Worm (Caenorhabditis elegans) whole organism, L4 larva: ENCODE measurements around the gene R02F2.7.
A peak's percentile ranks its signal among the peaks of the same experiment; 100 is the strongest.

ENCODE experiments used
- F26F4.8 ChIP-seq: fragments of 200-800 bp; sonication (Bioruptor generic); conservative IDR thresholded peaks from 2 replicates; pipeline ENCODE4 v1.3.6; 2022; ENCODE audit warnings: missing genetic modification characterization, missing compliant biosample characterization
- F49E8.2 ChIP-seq: sonication (generic microtip); optimal IDR thresholded peaks from 2 replicates; lab custom pipeline; 2016; ENCODE audit warnings: missing compliant biosample characterization, mild to moderate bottlenecking, missing genetic modification characterization, borderline replicate concordance
- Y48G9A.11 ChIP-seq: fragments of 200-800 bp; sonication (Bioruptor generic); IDR thresholded peaks from 2 replicates; pipeline ENCODE4 v1.3.6; 2022; ENCODE audit warnings: missing genetic modification reagents, missing genetic modification characterization, missing compliant biosample characterization
- aha-1 ChIP-seq: fragments of 150-350 bp; peaks from one replicate; lab custom pipeline; 2014; ENCODE audit warnings: missing biosample characterization, missing genetic modification characterization
- ama-1 ChIP-seq: fragments of 150-350 bp; optimal IDR thresholded peaks from 2 replicates; lab custom pipeline; 2014; ENCODE audit warnings: inconsistent platforms, mixed read lengths
- attf-4 ChIP-seq: sonication (generic microtip); optimal IDR thresholded peaks from 3 replicates; lab custom pipeline; 2017; ENCODE audit warnings: missing biosample characterization, missing genetic modification characterization
- ceh-20 ChIP-seq: fragments of 200-800 bp; sonication (Bioruptor generic); IDR thresholded peaks from 2 replicates; pipeline ENCODE4 v1.3.6; 2022; ENCODE audit warnings: missing genetic modification reagents, missing genetic modification characterization, missing compliant biosample characterization
- ceh-28 ChIP-seq: fragments of 150-350 bp; optimal IDR thresholded peaks from 2 replicates; lab custom pipeline; 2014; ENCODE audit warnings: missing biosample characterization, missing genetic modification reagents, missing genetic modification characterization
- daf-16 ChIP-seq, 3 experiments: sonication (generic microtip); optimal IDR thresholded peaks; 2 replicates each; lab custom pipeline; 2016 to 2017; ENCODE audit warnings: missing genetic modification characterization in 3 of 3, missing genetic modification reagents in 3 of 3, mild to moderate bottlenecking in 2 of 3, missing compliant biosample characterization in 2 of 3, missing biosample characterization in 1 of 3, moderate library complexity in 1 of 3
- dmd-6 ChIP-seq: fragments of 200-800 bp; sonication (Bioruptor generic); IDR thresholded peaks from 2 replicates; pipeline ENCODE4 v1.3.6; 2022; ENCODE audit warnings: missing genetic modification reagents, missing genetic modification characterization, missing compliant biosample characterization
- dpl-1 ChIP-seq: fragments of 150-350 bp; optimal IDR thresholded peaks from 2 replicates; lab custom pipeline; 2014; ENCODE audit warnings: missing biosample characterization, missing genetic modification reagents, missing genetic modification characterization
- dve-1 ChIP-seq: sonication (generic microtip); optimal IDR thresholded peaks from 2 replicates; lab custom pipeline; 2017; ENCODE audit warnings: antibody characterized with exemption, mild to moderate bottlenecking, missing genetic modification characterization, missing compliant biosample characterization; ENCODE audit not compliant: insufficient read depth
- egl-43 ChIP-seq: fragments of 200-800 bp; sonication (Bioruptor generic); IDR thresholded peaks from 2 replicates; pipeline ENCODE4 v1.3.6; 2022; ENCODE audit warnings: missing genetic modification reagents, missing genetic modification characterization, missing compliant biosample characterization
- hif-1 ChIP-seq, 2 experiments: sonication (generic microtip); optimal IDR thresholded peaks; 2 replicates each; lab custom pipeline; 2016 to 2017; ENCODE audit warnings: missing compliant biosample characterization in 2 of 2, missing genetic modification characterization in 2 of 2, missing genetic modification reagents in 2 of 2, missing genotype in 2 of 2, mild to moderate bottlenecking in 1 of 2
- hlh-11 ChIP-seq: fragments of 200-800 bp; sonication (Bioruptor generic); optimal IDR thresholded peaks from 2 replicates; lab custom pipeline; 2018; ENCODE audit warnings: mild to moderate bottlenecking, missing genetic modification characterization, missing compliant biosample characterization
- hlh-30 ChIP-seq: sonication (generic microtip); optimal IDR thresholded peaks from 2 replicates; lab custom pipeline; 2017; ENCODE audit warnings: antibody characterized with exemption, mild to moderate bottlenecking, missing genetic modification characterization, missing compliant biosample characterization; ENCODE audit not compliant: insufficient read depth
- lin-13 ChIP-seq: fragments of 150-350 bp; optimal IDR thresholded peaks from 2 replicates; lab custom pipeline; 2014; ENCODE audit warnings: missing biosample characterization, missing genetic modification reagents, missing genetic modification characterization
- lin-38 ChIP-seq: fragments of 200-800 bp; sonication (Bioruptor generic); IDR thresholded peaks from 2 replicates; pipeline ENCODE4 v1.3.6; 2022; ENCODE audit warnings: missing genetic modification reagents, missing genetic modification characterization, missing compliant biosample characterization
- lsy-2 ChIP-seq, 2 experiments: fragments of 150-350 bp in 1 of 2; sonication (generic microtip) in 1 of 2; optimal IDR thresholded peaks; 2 replicates each; lab custom pipeline; 2014 to 2017; ENCODE audit warnings: missing biosample characterization in 2 of 2, missing genetic modification characterization in 2 of 2
- madf-9 ChIP-seq: fragments of 200-800 bp; sonication (Bioruptor generic); conservative IDR thresholded peaks from 2 replicates; pipeline ENCODE4 v1.3.6; 2022; ENCODE audit warnings: missing genetic modification reagents, missing genetic modification characterization, missing compliant biosample characterization
- mep-1 ChIP-seq: fragments of 150-350 bp; sonication (generic microtip); optimal IDR thresholded peaks from 3 replicates; lab custom pipeline; 2014; ENCODE audit warnings: missing biosample characterization, missing genetic modification characterization
- mes-2 ChIP-seq: sonication (generic microtip); optimal IDR thresholded peaks from 2 replicates; lab custom pipeline; 2016; ENCODE audit warnings: missing genotype, mild to moderate bottlenecking, missing genetic modification characterization, missing compliant biosample characterization; ENCODE audit not compliant: poor library complexity, severe bottlenecking
- nhr-28 ChIP-seq: fragments of 150-350 bp; optimal IDR thresholded peaks from 2 replicates; lab custom pipeline; 2014; ENCODE audit warnings: missing biosample characterization, missing genetic modification characterization
- nhr-6 ChIP-seq: fragments of 150-350 bp; optimal IDR thresholded peaks from 2 replicates; lab custom pipeline; 2014; ENCODE audit warnings: missing biosample characterization, missing genetic modification characterization
- nhr-76 ChIP-seq: fragments of 150-350 bp; optimal IDR thresholded peaks from 2 replicates; lab custom pipeline; 2014; ENCODE audit warnings: missing biosample characterization, missing genetic modification characterization
- pha-4 ChIP-seq, 2 experiments: fragments of 150-350 bp in 1 of 2; fragments of 200-800 bp in 1 of 2; sonication (Bioruptor generic) in 1 of 2; IDR thresholded peaks in 1 of 2; optimal IDR thresholded peaks in 1 of 2; 2 replicates each; pipeline versions ENCODE4 v1.3.6 to Lab custom; 2014 to 2022; ENCODE audit warnings: missing genetic modification characterization in 2 of 2, missing genetic modification reagents in 2 of 2, missing biosample characterization in 1 of 2, missing compliant biosample characterization in 1 of 2
- rbr-2 ChIP-seq: sonication (generic microtip); optimal IDR thresholded peaks from 2 replicates; lab custom pipeline; 2016; ENCODE audit warnings: missing genotype, missing genetic modification characterization, missing compliant biosample characterization
- set-16 ChIP-seq: fragments of 200-800 bp; sonication (Bioruptor generic); IDR thresholded peaks from 2 replicates; pipeline ENCODE4 v1.3.6; 2022; ENCODE audit warnings: missing genetic modification reagents, missing genetic modification characterization, missing compliant biosample characterization
- unc-130 ChIP-seq: sonication (generic microtip); optimal IDR thresholded peaks from 2 replicates; lab custom pipeline; 2016; ENCODE audit warnings: missing genetic modification reagents, missing genetic modification characterization, missing compliant biosample characterization
- unc-39 ChIP-seq: sonication (generic microtip); optimal IDR thresholded peaks from 2 replicates; lab custom pipeline; 2017; ENCODE audit warnings: missing biosample characterization, missing genetic modification characterization
- unc-62 ChIP-seq, 3 experiments: fragments of 150-350 bp in 1 of 3; sonication (generic microtip); optimal IDR thresholded peaks in 2 of 3; peaks in 1 of 3; 1 replicate in 1 of 3; 2 replicates in 2 of 3; lab custom pipeline; 2014 to 2017; ENCODE audit warnings: missing biosample characterization in 3 of 3, missing genetic modification characterization in 3 of 3, missing genetic modification reagents in 3 of 3, missing genotype in 1 of 3
- zip-11 ChIP-seq: fragments of 200-800 bp; sonication (Bioruptor generic); IDR thresholded peaks from 2 replicates; pipeline ENCODE4 v1.3.6; 2022; ENCODE audit warnings: missing genetic modification characterization, missing compliant biosample characterization
- ztf-11 ChIP-seq: fragments of 150-350 bp; optimal IDR thresholded peaks from 2 replicates; lab custom pipeline; 2014; ENCODE audit warnings: missing biosample characterization, missing genetic modification characterization

Gene R02F2.7

ce11 chrIII:5449762-5450308 lies 33.7 kb downstream of the R02F2.7 start, which contains the start of gene F48E8.8 (continued):
- TF ChIP-seq F26F4.8 = no peak
- no peak for TF ChIP-seq attf-4 (tag; lab: Kevin White, UChicago)
- no peak for TF ChIP-seq ztf-11 (tag; lab: Kevin White, UChicago)

- TF ChIP-seq unc-130 (GFP tag; lab: Kevin White, UChicago) (peak; percentile 73), daf-16 (GFP tag; optimal IDR thresholded peaks at IDR 0.05; lab: Kevin White, UChicago) (no peak), daf-16 (tag; optimal IDR thresholded peaks at IDR 0.05; lab: Kevin White, UChicago) (peak; percentile 15), Y48G9A.11 (GFP tag; lab: Robert Waterston, UW) (peak; percentile 72; the same call in 1 of the 2 replicates), hlh-11 (tag; lab: Kevin White, UChicago) (no peak), unc-62 (GFP tag; optimal IDR thresholded peaks at IDR 0.05 in 1 of 2; lab: Kevin White, UChicago) (no peak), unc-62 (tag; optimal IDR thresholded peaks at IDR 0.05; lab: Kevin White, UChicago) (no peak), hlh-30 (tag; lab: Kevin White, UChicago) (peak; percentile 65), mes-2 (tag; lab: Kevin White, UChicago) (peak; percentile 42), ceh-20 (GFP tag; lab: Robert Waterston, UW) (no peak), lin-38 (GFP tag; lab: Robert Waterston, UW) (peak; percentile 98), aha-1 (tag; lab: Kevin White, UChicago) (peak; percentile 78), F49E8.2 (tag; lab: Kevin White, UChicago) (peak; percentile 48), dpl-1 (GFP tag; lab: Kevin White, UChicago) (peak; percentile 84), egl-43 (GFP tag; lab: Robert Waterston, UW) (no peak), lsy-2 (tag; optimal IDR thresholded peaks at IDR 0.05; lab: Kevin White, UChicago) (peak in 1 of 2 experiments; percentile 74)
These were observed 35.4 kb downstream of the R02F2.7 start, which contains the start of gene skpt-1 for ce11 chrIII:5448177-5448576. skpt-1 (minus strand) TSS chrIII:5448395.

- no peak for TF ChIP-seq madf-9 (GFP tag; lab: Robert Waterston, UW)
- TF ChIP-seq daf-16 (GFP tag; optimal IDR thresholded peaks at IDR 0.05; lab: Kevin White, UChicago) = no peak
- TF ChIP-seq daf-16 (tag; optimal IDR thresholded peaks at IDR 0.05; lab: Kevin White, UChicago) = peak; percentile 48
- TF ChIP-seq set-16 (GFP tag; lab: Robert Waterston, UW) = no peak
- peak; percentile 2 for TF ChIP-seq rbr-2
- TF ChIP-seq nhr-6 = peak; percentile 50
- peak; percentile 19 for TF ChIP-seq nhr-28
- TF ChIP-seq lin-13 (GFP tag; lab: Kevin White, UChicago) = peak; percentile 29
- TF ChIP-seq hlh-30 (tag; lab: Kevin White, UChicago) = peak; percentile 4
- no peak for TF ChIP-seq pha-4 (GFP tag; IDR thresholded peaks at IDR 0.05; lab: Robert Waterston, UW)
- TF ChIP-seq pha-4 (tag; optimal IDR thresholded peaks at IDR 0.05; lab: Kevin White, UChicago) = peak; percentile 68
- peak; percentile 14; the same call in 1 of the 2 replicates for TF ChIP-seq dmd-6
- peak; percentile 32 for TF ChIP-seq mep-1 (tag; lab: Kevin White, UChicago)
- TF ChIP-seq dpl-1 (GFP tag; lab: Kevin White, UChicago) = peak; percentile 65
- TF ChIP-seq ceh-28 (tag; lab: Kevin White, UChicago) = peak; percentile 35
- peak; percentile 75 for TF ChIP-seq mes-2 (tag; lab: Kevin White, UChicago)
- no peak for TF ChIP-seq hif-1 (tag; optimal IDR thresholded peaks at IDR 0.05; lab: Kevin White, UChicago)
- TF ChIP-seq zip-11 = no peak
- TF ChIP-seq dve-1 (tag; lab: Kevin White, UChicago) = peak; percentile 43
- peak; percentile 64 for TF ChIP-seq lin-38 (GFP tag; lab: Robert Waterston, UW)
- TF ChIP-seq nhr-76 = peak; percentile 28
- TF ChIP-seq lsy-2 (tag; optimal IDR thresholded peaks at IDR 0.05; lab: Kevin White, UChicago) = peak; percentile 90 to 99
- peak; percentile 46 for TF ChIP-seq ama-1
- TF ChIP-seq unc-39 = no peak
These were observed 40.8 kb downstream of the R02F2.7 start, which contains the start of the genes T24G10.2 and disl-2 for ce11 chrIII:5442711-5443253. T24G10.2 (minus strand) TSS chrIII:5442761. disl-2 (plus strand) TSS chrIII:5443167.
